Fruit fly (Drosophila melanogaster): ENCODE results near the gene CG33290.

Gene CG33290

DNA sequence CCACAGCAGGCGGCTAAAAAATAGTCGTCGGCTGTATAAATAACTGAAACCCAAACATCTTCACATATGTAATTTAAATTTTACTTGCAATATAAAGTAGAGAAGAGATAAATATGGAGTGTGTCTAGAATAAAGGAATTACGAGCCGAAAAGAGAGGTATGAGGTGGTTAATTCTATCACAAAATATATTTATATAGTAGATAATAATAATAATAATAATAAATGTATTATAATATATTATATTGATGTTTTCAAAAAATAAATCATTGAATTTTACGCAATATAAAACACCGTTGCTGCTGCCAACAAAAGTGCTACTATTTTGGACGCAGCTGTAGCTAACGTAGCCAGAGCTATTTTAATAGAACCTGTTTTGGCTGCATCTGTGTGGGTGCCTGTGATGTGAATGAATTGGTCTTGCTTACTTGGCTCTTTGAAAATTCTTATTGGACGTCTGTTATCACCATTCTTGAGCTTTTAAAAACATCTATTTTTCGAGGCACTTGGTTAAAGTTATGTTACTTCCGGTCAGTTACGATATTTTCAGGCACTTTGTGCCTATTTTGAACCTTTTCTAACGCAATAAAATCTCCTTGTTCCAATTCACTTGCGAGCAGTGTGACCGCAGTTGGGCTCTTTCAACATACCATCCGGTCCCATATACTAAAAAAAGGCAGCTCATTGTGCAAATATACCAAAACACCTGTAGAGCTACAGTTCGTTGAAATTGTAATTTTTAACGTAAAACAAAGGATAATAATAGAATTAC lies 45.1 kb upstream of the CG33290 start, which contains the start of gene Hr78 (continued):
- TF ChIP-seq CG34406 (GFP tag; optimal IDR thresholded peaks at IDR 0.05) (peak; percentile 89), net (GFP tag; optimal IDR thresholded peaks at IDR 0.05) (peak; percentile 72), achi (GFP tag; optimal IDR thresholded peaks at IDR 0.05) (peak; percentile 88), salr (GFP tag; optimal IDR thresholded peaks at IDR 0.05) (no peak), CG1621 (tag; optimal IDR thresholded peaks at IDR 0.05) (peak; percentile 36), Smox (GFP tag; optimal IDR thresholded peaks at IDR 0.05) (no peak), CG11902 (GFP tag; optimal IDR thresholded peaks at IDR 0.05) (peak; percentile 42), vri (GFP tag; optimal IDR thresholded peaks at IDR 0.05) (peak; percentile 59), Ets96B (tag; optimal IDR thresholded peaks at IDR 0.05) (peak; percentile 82), dac (GFP tag; optimal IDR thresholded peaks at IDR 0.05) (no peak), CG6163 (GFP tag; IDR thresholded peaks at IDR 0.05) (peak; percentile 72), Sox102F (GFP tag; optimal IDR thresholded peaks at IDR 0.05) (no peak), dsx (GFP tag; optimal IDR thresholded peaks at IDR 0.05; ENCODE audit: poor library complexity, severe bottlenecking) (peak; percentile 80), CG32006 (GFP tag; optimal IDR thresholded peaks at IDR 0.05) (peak; percentile 92), fkh (GFP tag; optimal IDR thresholded peaks at IDR 0.05) (peak; percentile 28), Met (GFP tag; optimal IDR thresholded peaks at IDR 0.05) (peak; percentile 59), CG10669 (GFP tag; optimal IDR thresholded peaks at IDR 0.05) (peak; percentile 73), CG10631 (GFP tag; optimal IDR thresholded peaks at IDR 0.05) (peak; percentile 83), CG3032 (tag; optimal IDR thresholded peaks at IDR 0.05) (peak; percentile 80), CG6792 (GFP tag; optimal IDR thresholded peaks at IDR 0.05) (peak; percentile 76), CG8632 (GFP tag; optimal IDR thresholded peaks at IDR 0.05) (peak; percentile 91), CG16779 (tag; optimal IDR thresholded peaks at IDR 0.05) (peak; percentile 84), Sox14 (GFP tag; optimal IDR thresholded peaks at IDR 0.05) (peak; percentile 85), Lpt (GFP tag; optimal IDR thresholded peaks at IDR 0.05) (peak; percentile 60), CG11294 (GFP tag; IDR thresholded peaks at IDR 0.05) (peak; percentile 53; the same call in 1 of the 2 replicates), Eip78C (GFP tag) (peak; percentile 89), Eip93F (GFP tag; optimal IDR thresholded peaks at IDR 0.05) (no peak), CG8319 (GFP tag; optimal IDR thresholded peaks at IDR 0.05) (peak; percentile 44), Hr38 (GFP tag; optimal IDR thresholded peaks at IDR 0.05) (no peak)

dm6 chr3L:21498450-21499027 lies 43.6 kb upstream of the CG33290 start:
- TF ChIP-seq vri (GFP tag; optimal IDR thresholded peaks at IDR 0.05), result peak; percentile 7

DNA sequence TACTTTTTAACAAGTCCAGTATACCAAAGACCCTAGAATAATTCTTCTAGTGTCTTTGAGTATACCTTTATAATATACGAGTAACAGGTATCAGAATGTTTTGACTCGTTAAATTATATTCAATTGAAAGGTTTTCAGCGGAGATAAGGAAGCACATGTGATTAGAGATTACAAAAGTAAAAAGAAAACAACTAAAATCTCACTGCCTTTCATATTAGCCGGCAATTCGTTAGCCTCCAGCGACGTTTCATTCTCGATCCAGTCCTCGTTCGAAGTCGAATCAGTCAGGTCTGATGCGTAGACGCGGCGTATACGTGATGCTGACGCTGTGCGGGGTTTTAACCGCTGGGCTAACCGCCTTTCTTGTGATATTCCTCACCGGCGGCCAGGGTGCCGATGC lies 41.0 kb upstream of the CG33290 start, which contains the start of gene Est-Q:
Est-Q (plus strand) TSS at position 250 of the 400 bp plus-strand sequence.
- no peak for TF ChIP-seq Sox102F (GFP tag; optimal IDR thresholded peaks at IDR 0.05)
- peak; percentile 24 for TF ChIP-seq vri (GFP tag; optimal IDR thresholded peaks at IDR 0.05)

- TF ChIP-seq topi (GFP tag; optimal IDR thresholded peaks at IDR 0.05), result no peak
- TF ChIP-seq Blimp-1 (GFP tag; optimal IDR thresholded peaks at IDR 0.05), result no peak
- no peak for TF ChIP-seq spab (GFP tag; optimal IDR thresholded peaks at IDR 0.05)
- no peak for TF ChIP-seq Gug (GFP tag; IDR thresholded peaks at IDR 0.05)
- TF ChIP-seq Ets21C (GFP tag; optimal IDR thresholded peaks at IDR 0.05), result no peak
- no peak for TF ChIP-seq CG31627 (GFP tag; optimal IDR thresholded peaks at IDR 0.05)
- no peak for TF ChIP-seq Lpt (GFP tag; optimal IDR thresholded peaks at IDR 0.05)
- TF ChIP-seq CG6792 (GFP tag; optimal IDR thresholded peaks at IDR 0.05), result no peak
- no peak for TF ChIP-seq fd85E (GFP tag; optimal IDR thresholded peaks at IDR 0.05)
- TF ChIP-seq Sox102F (GFP tag; optimal IDR thresholded peaks at IDR 0.05), result no peak
- no peak for TF ChIP-seq Eip78C (GFP tag)
- TF ChIP-seq CG15336 (GFP tag; IDR thresholded peaks at IDR 0.05), result 0 out of 2 replicates have a peak, but pooled peaks have one; percentile 12
- TF ChIP-seq CG9139 (GFP tag; optimal IDR thresholded peaks at IDR 0.05), result no peak
- TF ChIP-seq Sox15 (GFP tag; optimal IDR thresholded peaks at IDR 0.05), result no peak
- peak; percentile 49 for TF ChIP-seq vri (GFP tag; optimal IDR thresholded peaks at IDR 0.05)
- peak; percentile 2 for TF ChIP-seq lz (GFP tag; optimal IDR thresholded peaks at IDR 0.05)
- no peak for TF ChIP-seq CG3032 (tag; optimal IDR thresholded peaks at IDR 0.05)
- TF ChIP-seq Hr39 (GFP tag; optimal IDR thresholded peaks at IDR 0.05), result peak; percentile 8
Measured at dm6 chr3L:21501928-21502327, 40.2 kb upstream of the CG33290 start.
